Fruit fly (Drosophila melanogaster) whole organism, embryonic: ENCODE results near the gene mtsh.

Experiments
- CG9932 ChIP-seq: fragments of 200-800 bp; sonication (Bioruptor generic); IDR thresholded peaks from 2 replicates; pipeline ENCODE4 v1.3.6; 2022; ENCODE audit warnings: missing biosample characterization, missing genetic modification characterization
- Hr3 ChIP-seq: fragments of 200-800 bp; sonication (Bioruptor generic); optimal IDR thresholded peaks from 3 replicates; lab custom pipeline; 2016; ENCODE audit warnings: missing biosample characterization, missing genetic modification characterization

- TF ChIP-seq Hr3 (GFP tag; lab: Kevin White, UChicago): no peak
- TF ChIP-seq CG9932: no peak
These were observed 8.1 kb upstream of the mtsh start for dm6 chr2L:8327783-8328327.
